Worm (Caenorhabditis elegans): ENCODE measurements around the gene fmo-1.

The fmo-1 gene

ce11 chrIV:10701866-10702458 lies 40.3 kb downstream of the fmo-1 start:
- TF ChIP-seq him-1 (tag; optimal IDR thresholded peaks at IDR 0.05): no peak
- no peak for TF ChIP-seq dao-5 (tag; optimal IDR thresholded peaks at IDR 0.05)
- no peak for TF ChIP-seq W03F9.2 (tag; optimal IDR thresholded peaks at IDR 0.05)

- TF ChIP-seq him-1 (tag; optimal IDR thresholded peaks at IDR 0.05) (no peak), dao-5 (tag; optimal IDR thresholded peaks at IDR 0.05) (no peak), W03F9.2 (tag; optimal IDR thresholded peaks at IDR 0.05) (no peak)
Observed at ce11 chrIV:10705176-10705575, 43.5 kb downstream of the fmo-1 start, which contains the start of gene R102.10. Gene R102.10, plus strand, starts transcription at chrIV:10705476.

ce11 chrIV:10706090-10706489 lies 44.4 kb downstream of the fmo-1 start, which contains the start of gene R102.6:
Gene R102.6, minus strand, starts transcription at chrIV:10706190.
- TF ChIP-seq him-1 (tag; optimal IDR thresholded peaks at IDR 0.05) (no peak), W03F9.2 (tag; optimal IDR thresholded peaks at IDR 0.05) (no peak), dao-5 (tag; optimal IDR thresholded peaks at IDR 0.05) (no peak)

ce11 chrIV:10711729-10712128 lies 50.1 kb downstream of the fmo-1 start, which contains the start of gene glb-21:
Gene glb-21, minus strand, starts transcription at chrIV:10711794.
- TF ChIP-seq him-1 (tag; optimal IDR thresholded peaks at IDR 0.05) (no peak), W03F9.2 (tag; optimal IDR thresholded peaks at IDR 0.05) (no peak), dao-5 (tag; optimal IDR thresholded peaks at IDR 0.05) (no peak)

All from whole organism, L4/young adult.